Fruit fly (Drosophila melanogaster): ENCODE measurements around the gene psidin.

psidin gene

dm6 chr3R:20035887-20036286, 14.4 kb downstream of the psidin start, which contains the start of gene Regnase-1 (continued):
- TF ChIP-seq gro (GFP tag; optimal IDR thresholded peaks at IDR 0.05), result peak; percentile 93
- no peak for TF ChIP-seq crol (GFP tag; IDR thresholded peaks at IDR 0.05)
- peak; percentile 86 for TF ChIP-seq Spps (tag; optimal IDR thresholded peaks at IDR 0.05)
- peak; percentile 94 for TF ChIP-seq CG17359 (tag; optimal IDR thresholded peaks at IDR 0.05)
- peak; percentile 97 for TF ChIP-seq MTF-1 (GFP tag; optimal IDR thresholded peaks at IDR 0.05; ENCODE audit: borderline replicate concordance)
- TF ChIP-seq stc (GFP tag; IDR thresholded peaks at IDR 0.05), result peak; percentile 93
- peak; percentile 70 for TF ChIP-seq CG9797 (GFP tag; optimal IDR thresholded peaks at IDR 0.05)
- peak; percentile 84 for TF ChIP-seq lilli (GFP tag; optimal IDR thresholded peaks at IDR 0.05)
- peak; percentile 93 for TF ChIP-seq CoRest (tag; optimal IDR thresholded peaks at IDR 0.05)
- TF ChIP-seq CG18599 (GFP tag; optimal IDR thresholded peaks at IDR 0.05), result peak; percentile 93
- TF ChIP-seq pros (GFP tag; optimal IDR thresholded peaks at IDR 0.05), result no peak
- peak; percentile 99 for TF ChIP-seq ci (GFP tag; IDR thresholded peaks at IDR 0.05)
- peak; percentile 77 for TF ChIP-seq CG8281 (tag; optimal IDR thresholded peaks at IDR 0.05)
- TF ChIP-seq salm (tag; optimal IDR thresholded peaks at IDR 0.05), result peak; percentile 93
- peak; percentile 83 for TF ChIP-seq CG13123 (GFP tag; optimal IDR thresholded peaks at IDR 0.05)
- TF ChIP-seq bbx (GFP tag; IDR thresholded peaks at IDR 0.05; ENCODE audit: partially characterized antibody), result peak; percentile 96
- TF ChIP-seq gfzf (GFP tag; optimal IDR thresholded peaks at IDR 0.05), result peak; percentile 43
- TF ChIP-seq CG8089 (GFP tag; optimal IDR thresholded peaks at IDR 0.05), result peak; percentile 90
- TF ChIP-seq tin (GFP tag; optimal IDR thresholded peaks at IDR 0.05), result peak; percentile 83
- TF ChIP-seq CG17385 (GFP tag; optimal IDR thresholded peaks at IDR 0.05), result peak; percentile 99
- TF ChIP-seq Eip74EF (GFP tag; optimal IDR thresholded peaks at IDR 0.05), result peak in 1 of 2 experiments; percentile 80
- TF ChIP-seq CG34224 (GFP tag; IDR thresholded peaks at IDR 0.05; ENCODE audit: partially characterized antibody), result peak; percentile 96
- 0 out of 3 replicates have a peak, but pooled peaks have one; percentile 35 for TF ChIP-seq CG2889 (GFP tag; IDR thresholded peaks at IDR 0.05)
- TF ChIP-seq dati (GFP tag; IDR thresholded peaks at IDR 0.05), result peak; percentile 80
- TF ChIP-seq CG12299 (tag; optimal IDR thresholded peaks at IDR 0.05), result peak; percentile 92
- TF ChIP-seq pfk (GFP tag; optimal IDR thresholded peaks at IDR 0.05), result peak; percentile 81
- peak; percentile 98 for TF ChIP-seq YL-1 (GFP tag; optimal IDR thresholded peaks at IDR 0.05)
- peak; percentile 93 for TF ChIP-seq hb (GFP tag; IDR thresholded peaks at IDR 0.05; ENCODE audit: partially characterized antibody)
- TF ChIP-seq fd64A (GFP tag; optimal IDR thresholded peaks at IDR 0.05), result peak; percentile 94
- peak; percentile 84 for TF ChIP-seq NK7.1 (GFP tag; optimal IDR thresholded peaks at IDR 0.05)
- peak; percentile 86 for TF ChIP-seq CG8359 (GFP tag; optimal IDR thresholded peaks at IDR 0.05; ENCODE audit: borderline replicate concordance)
- TF ChIP-seq dmrt11E (tag; optimal IDR thresholded peaks at IDR 0.05), result peak; percentile 76
- no peak for TF ChIP-seq h (optimal IDR thresholded peaks at IDR 0.05)
- TF ChIP-seq usp (GFP tag; optimal IDR thresholded peaks at IDR 0.05), result no peak
- TF ChIP-seq CG6791 (GFP tag; IDR thresholded peaks at IDR 0.05; ENCODE audit: partially characterized antibody), result peak; percentile 98
- peak; percentile 85 for TF ChIP-seq slou (GFP tag; optimal IDR thresholded peaks at IDR 0.05)
- no peak for TF ChIP-seq jigr1 (GFP tag; IDR thresholded peaks at IDR 0.05)
- peak; percentile 79 for TF ChIP-seq CG12942 (GFP tag; optimal IDR thresholded peaks at IDR 0.05)
- peak; percentile 89 for TF ChIP-seq CG4424 (GFP tag; optimal IDR thresholded peaks at IDR 0.05)
- peak; percentile 81 for TF ChIP-seq Max (GFP tag; optimal IDR thresholded peaks at IDR 0.05)
- TF ChIP-seq Dref (GFP tag; IDR thresholded peaks at IDR 0.05), result peak; percentile 99
- peak; percentile 77 for TF ChIP-seq CG14441 (GFP tag; IDR thresholded peaks at IDR 0.05)
- TF ChIP-seq Xbp1 (GFP tag; optimal IDR thresholded peaks at IDR 0.05), result peak; percentile 86
- peak; percentile 73 for TF ChIP-seq bab2 (GFP tag; optimal IDR thresholded peaks at IDR 0.05)
- peak; percentile 83 for TF ChIP-seq zen (tag; optimal IDR thresholded peaks at IDR 0.05)
- TF ChIP-seq CG11723 (GFP tag; optimal IDR thresholded peaks at IDR 0.05), result peak; percentile 89
- TF ChIP-seq Six4 (GFP tag; optimal IDR thresholded peaks at IDR 0.05), result peak; percentile 86
- TF ChIP-seq toy (GFP tag; IDR thresholded peaks at IDR 0.05), result peak; percentile 71
- peak; percentile 70 for TF ChIP-seq exex (tag; optimal IDR thresholded peaks at IDR 0.05)
- no peak for TF ChIP-seq Trl (optimal IDR thresholded peaks at IDR 0.05)
- peak; percentile 91 for TF ChIP-seq Trl (GFP tag; optimal IDR thresholded peaks at IDR 0.05)

All from whole organism, embryonic.